Worm (Caenorhabditis elegans) whole organism, early embryonic: ENCODE measurements around the gene eppl-1.

Experiments used
- B0310.2 ChIP-seq: sonication (generic microtip); optimal IDR thresholded peaks from 2 replicates; lab custom pipeline; 2016; ENCODE audit warnings: mild to moderate bottlenecking, missing genetic modification characterization, missing compliant biosample characterization
- F13C5.2 ChIP-seq: sonication (generic microtip); optimal IDR thresholded peaks from 2 replicates; lab custom pipeline; 2017; ENCODE audit warnings: mild to moderate bottlenecking, missing genetic modification characterization, inconsistent platforms, missing compliant biosample characterization
- aly-1 ChIP-seq: sonication (generic microtip); optimal IDR thresholded peaks from 2 replicates; lab custom pipeline; 2016; ENCODE audit warnings: missing genetic modification characterization, missing compliant biosample characterization
- ama-1 ChIP-seq: fragments of 150-350 bp; optimal IDR thresholded peaks from 2 replicates; lab custom pipeline; 2014
- ceh-13 ChIP-seq: fragments of 200-800 bp; sonication (Bioruptor generic); optimal IDR thresholded peaks from 2 replicates; lab custom pipeline; 2018; ENCODE audit warnings: mild to moderate bottlenecking, missing genetic modification characterization, missing compliant biosample characterization
- ceh-36 ChIP-seq: sonication (generic microtip); optimal IDR thresholded peaks from 2 replicates; lab custom pipeline; 2016; ENCODE audit warnings: missing genetic modification characterization, inconsistent platforms, missing compliant biosample characterization
- ets-7 ChIP-seq: sonication (generic microtip); optimal IDR thresholded peaks from 2 replicates; lab custom pipeline; 2016; ENCODE audit warnings: missing genotype, missing genetic modification characterization, missing compliant biosample characterization
- flt-1 ChIP-seq: fragments of 200-800 bp; sonication (Bioruptor generic); IDR thresholded peaks from 2 replicates; pipeline ENCODE4 v1.3.6; 2022; ENCODE audit warnings: missing genetic modification characterization, missing compliant biosample characterization
- hmbx-1 ChIP-seq: sonication (generic microtip); optimal IDR thresholded peaks from 2 replicates; lab custom pipeline; 2016; ENCODE audit warnings: mild to moderate bottlenecking, missing genetic modification characterization, missing compliant biosample characterization
- hmg-4 ChIP-seq: fragments of 200-800 bp; sonication (Bioruptor generic); optimal IDR thresholded peaks from 2 replicates; lab custom pipeline; 2018; ENCODE audit warnings: mild to moderate bottlenecking, missing genetic modification characterization, missing compliant biosample characterization
- hnd-1 ChIP-seq: sonication (generic microtip); optimal IDR thresholded peaks from 2 replicates; lab custom pipeline; 2016; ENCODE audit warnings: missing genetic modification characterization, missing compliant biosample characterization
- pes-1 ChIP-seq: fragments of 200-800 bp; sonication (Bioruptor generic); IDR thresholded peaks from 2 replicates; pipeline ENCODE4 v1.3.6; 2022; ENCODE audit warnings: missing genetic modification reagents, missing genetic modification characterization, missing compliant biosample characterization
- scrt-1 ChIP-seq: fragments of 200-800 bp; sonication (Bioruptor generic); IDR thresholded peaks from 2 replicates; pipeline ENCODE4 v1.3.6; 2022; ENCODE audit warnings: missing genetic modification characterization, missing compliant biosample characterization
- sea-1 ChIP-seq: fragments of 200-800 bp; sonication (Bioruptor generic); conservative IDR thresholded peaks from 2 replicates; pipeline ENCODE4 v1.3.6; 2022; ENCODE audit warnings: missing genetic modification characterization, missing compliant biosample characterization
- tbx-11 ChIP-seq: fragments of 200-800 bp; sonication (Bioruptor generic); IDR thresholded peaks from 2 replicates; pipeline ENCODE4 v1.3.6; 2022; ENCODE audit warnings: missing genetic modification characterization, missing compliant biosample characterization
- tbx-37 ChIP-seq: fragments of 200-800 bp; sonication (Bioruptor generic); conservative IDR thresholded peaks from 2 replicates; pipeline ENCODE4 v1.3.6; 2022; ENCODE audit warnings: missing genetic modification reagents, missing genetic modification characterization, missing compliant biosample characterization
- tra-4 ChIP-seq: sonication (generic microtip); optimal IDR thresholded peaks from 2 replicates; lab custom pipeline; 2017; ENCODE audit warnings: missing genetic modification characterization, missing compliant biosample characterization

The eppl-1 gene

ce11 chrIV:8428492-8428891 lies 23.1 kb downstream of the eppl-1 start:
- peak; percentile 59 for TF ChIP-seq aly-1
- TF ChIP-seq F13C5.2: peak; percentile 59
- TF ChIP-seq hnd-1: no peak
- TF ChIP-seq pes-1 (GFP tag; lab: Robert Waterston, UW): peak; percentile 59
- peak; percentile 16 for TF ChIP-seq tra-4 (tag; lab: Kevin White, UChicago)
- no peak for TF ChIP-seq tbx-11 (GFP tag; lab: Robert Waterston, UW)
- peak; percentile 11; the same call in 1 of the 2 replicates for TF ChIP-seq flt-1 (GFP tag; lab: Robert Waterston, UW)
- no peak for TF ChIP-seq ceh-13 (GFP tag; lab: Kevin White, UChicago)
- peak; percentile 92 for TF ChIP-seq ama-1 (lab: Kevin White, UChicago)
- TF ChIP-seq B0310.2 (tag; lab: Kevin White, UChicago): peak; percentile 28
- peak; percentile 1 for TF ChIP-seq ets-7
- TF ChIP-seq tbx-37: no peak
- peak; percentile 48; the same call in 1 of the 2 replicates for TF ChIP-seq sea-1
- TF ChIP-seq hmg-4: no peak
- TF ChIP-seq hmbx-1 (tag; lab: Kevin White, UChicago): no peak
- no peak for TF ChIP-seq scrt-1
- TF ChIP-seq ceh-36 (tag; lab: Kevin White, UChicago): peak; percentile 12

- TF ChIP-seq tbx-11 (GFP tag; lab: Robert Waterston, UW) (no peak), scrt-1 (no peak)
Measured at ce11 chrIV:8426537-8426936, 25.0 kb downstream of the eppl-1 start, which contains the start of the genes T26A8.3 and tmem-231. Gene T26A8.3 (minus strand): TSS chrIV:8426637. Gene tmem-231 (plus strand): TSS chrIV:8426785.

ce11 chrIV:8420961-8421360 lies 30.6 kb downstream of the eppl-1 start, which contains the start of gene M116.5:
Gene M116.5 (minus strand): TSS chrIV:8421061.
- TF ChIP-seq scrt-1 (no peak), tra-4 (tag; lab: Kevin White, UChicago) (no peak), hmbx-1 (tag; lab: Kevin White, UChicago) (no peak), ets-7 (no peak), F13C5.2 (no peak), sea-1 (no peak), hnd-1 (no peak), tbx-11 (GFP tag; lab: Robert Waterston, UW) (no peak), flt-1 (GFP tag; lab: Robert Waterston, UW) (no peak), ceh-13 (GFP tag; lab: Kevin White, UChicago) (no peak), ama-1 (lab: Kevin White, UChicago) (no peak), B0310.2 (tag; lab: Kevin White, UChicago) (no peak), aly-1 (no peak), hmg-4 (no peak), pes-1 (GFP tag; lab: Robert Waterston, UW) (no peak), tbx-37 (no peak), ceh-36 (tag; lab: Kevin White, UChicago) (no peak)

ce11 chrIV:8412538-8412937 lies 39.0 kb downstream of the eppl-1 start:
- peak; percentile 72; the same call in 1 of the 2 replicates for TF ChIP-seq sea-1
- peak; percentile 79 for TF ChIP-seq pes-1 (GFP tag; lab: Robert Waterston, UW)
- TF ChIP-seq scrt-1: peak; percentile 74
- TF ChIP-seq tbx-11 (GFP tag; lab: Robert Waterston, UW): peak; percentile 66
- TF ChIP-seq flt-1 (GFP tag; lab: Robert Waterston, UW): peak; percentile 69
